Fruit fly (Drosophila melanogaster): ENCODE data around the gene CG7208.

The CG7208 gene

dm6 chr3R:18185385-18185784, at the start of gene CG7208, which contains the start of gene Arp5:
TSS of gene CG7208 (minus strand) at chr3R:18185715.
TSS of gene Arp5 (plus strand) at chr3R:18185498.
- TF ChIP-seq acj6 (GFP tag; optimal IDR thresholded peaks at IDR 0.05) (peak; percentile 69), CG16779 (tag; optimal IDR thresholded peaks at IDR 0.05) (no peak), pdm3 (GFP tag; optimal IDR thresholded peaks at IDR 0.05) (peak; percentile 76), Eip78C (GFP tag) (peak; percentile 91), CG7368 (GFP tag; optimal IDR thresholded peaks at IDR 0.05) (no peak), CG11762 (GFP tag; optimal IDR thresholded peaks at IDR 0.05; ENCODE audit: insufficient read depth) (peak; percentile 36), Ets96B (tag; optimal IDR thresholded peaks at IDR 0.05) (peak; percentile 30), fd85E (GFP tag; optimal IDR thresholded peaks at IDR 0.05) (peak; percentile 10), Ets21C (GFP tag; optimal IDR thresholded peaks at IDR 0.05) (peak; percentile 50), esn (GFP tag; optimal IDR thresholded peaks at IDR 0.05) (peak; percentile 83), cyc (GFP tag; optimal IDR thresholded peaks at IDR 0.05) (peak; percentile 68), ss (GFP tag; optimal IDR thresholded peaks at IDR 0.05) (no peak), CG8632 (GFP tag; optimal IDR thresholded peaks at IDR 0.05) (peak; percentile 39), achi (GFP tag; optimal IDR thresholded peaks at IDR 0.05) (peak; percentile 79), CG6854 (GFP tag; optimal IDR thresholded peaks at IDR 0.05) (no peak), topi (GFP tag; optimal IDR thresholded peaks at IDR 0.05) (peak; percentile 73), lz (GFP tag; optimal IDR thresholded peaks at IDR 0.05) (peak; percentile 62), CG31627 (GFP tag; optimal IDR thresholded peaks at IDR 0.05) (peak; percentile 71), Blimp-1 (GFP tag; optimal IDR thresholded peaks at IDR 0.05) (peak; percentile 51), Sox15 (GFP tag; optimal IDR thresholded peaks at IDR 0.05) (no peak), CG4318 (GFP tag; optimal IDR thresholded peaks at IDR 0.05) (peak; percentile 34), Gug (GFP tag; IDR thresholded peaks at IDR 0.05) (peak; percentile 42; the same call in 1 of the 2 replicates), CG32006 (GFP tag; optimal IDR thresholded peaks at IDR 0.05) (no peak), CG3032 (tag; optimal IDR thresholded peaks at IDR 0.05) (peak; percentile 48), Hr39 (GFP tag; optimal IDR thresholded peaks at IDR 0.05) (peak; percentile 68), CG8319 (GFP tag; optimal IDR thresholded peaks at IDR 0.05) (peak; percentile 51), Sox14 (GFP tag; optimal IDR thresholded peaks at IDR 0.05) (peak; percentile 69), CG11902 (GFP tag; optimal IDR thresholded peaks at IDR 0.05) (peak; percentile 14)

DNA sequence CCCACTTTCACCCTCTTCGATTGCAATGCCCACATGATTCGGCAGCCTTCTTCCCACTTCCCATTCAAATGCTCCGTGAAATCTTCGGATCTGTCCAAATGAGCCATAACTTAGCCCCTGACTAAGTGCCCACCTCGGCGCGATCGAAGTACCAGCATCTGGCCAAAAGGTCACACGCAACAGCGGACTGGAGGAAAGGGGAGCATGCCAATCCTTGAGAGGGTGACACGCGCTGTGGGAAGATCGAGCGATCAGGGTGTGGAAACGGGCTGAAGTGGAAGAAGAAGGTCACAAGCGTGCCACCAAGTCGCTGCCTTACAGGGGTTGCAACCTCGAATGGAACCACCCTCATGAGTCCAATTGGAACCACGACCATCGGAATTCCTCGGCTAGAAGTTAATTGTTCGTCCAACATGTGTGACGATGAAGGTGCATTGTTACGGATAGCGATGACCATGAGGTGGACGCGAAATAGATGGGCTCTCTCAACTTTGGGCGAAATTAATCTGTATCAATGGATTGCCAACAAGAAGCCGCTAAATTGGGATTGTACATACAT, 49.3 kb upstream of the CG7208 start:
- no peak for TF ChIP-seq achi (GFP tag; optimal IDR thresholded peaks at IDR 0.05)
- no peak for TF ChIP-seq CG6276 (GFP tag; optimal IDR thresholded peaks at IDR 0.05)
- no peak for TF ChIP-seq acj6 (GFP tag; optimal IDR thresholded peaks at IDR 0.05)
- no peak for TF ChIP-seq CG6163 (GFP tag; IDR thresholded peaks at IDR 0.05)
- TF ChIP-seq topi (GFP tag; optimal IDR thresholded peaks at IDR 0.05), result no peak
- no peak for TF ChIP-seq eg (GFP tag; IDR thresholded peaks at IDR 0.05)
- no peak for TF ChIP-seq Ets21C (GFP tag; optimal IDR thresholded peaks at IDR 0.05)
- no peak for TF ChIP-seq Smox (GFP tag; optimal IDR thresholded peaks at IDR 0.05)
- no peak for TF ChIP-seq CG3919 (GFP tag; optimal IDR thresholded peaks at IDR 0.05)
- no peak for TF ChIP-seq ss (GFP tag; optimal IDR thresholded peaks at IDR 0.05)
- no peak for TF ChIP-seq Eip93F (GFP tag; optimal IDR thresholded peaks at IDR 0.05)
- no peak for TF ChIP-seq esn (GFP tag; optimal IDR thresholded peaks at IDR 0.05)
- TF ChIP-seq CG8632 (GFP tag; optimal IDR thresholded peaks at IDR 0.05), result no peak
- TF ChIP-seq Ets96B (tag; optimal IDR thresholded peaks at IDR 0.05), result no peak
- TF ChIP-seq CG6792 (GFP tag; optimal IDR thresholded peaks at IDR 0.05), result no peak

dm6 chr3R:18232187-18232586, 46.7 kb upstream of the CG7208 start:
- no peak for TF ChIP-seq acj6 (GFP tag; optimal IDR thresholded peaks at IDR 0.05)
- no peak for TF ChIP-seq CG6792 (GFP tag; optimal IDR thresholded peaks at IDR 0.05)
- TF ChIP-seq salr (GFP tag; optimal IDR thresholded peaks at IDR 0.05), result no peak
- no peak for TF ChIP-seq Ets96B (tag; optimal IDR thresholded peaks at IDR 0.05)
- TF ChIP-seq achi (GFP tag; optimal IDR thresholded peaks at IDR 0.05), result no peak
- no peak for TF ChIP-seq CG10631 (GFP tag; optimal IDR thresholded peaks at IDR 0.05)
- no peak for TF ChIP-seq CG3032 (tag; optimal IDR thresholded peaks at IDR 0.05)
- no peak for TF ChIP-seq ss (GFP tag; optimal IDR thresholded peaks at IDR 0.05)
- TF ChIP-seq CG3919 (GFP tag; optimal IDR thresholded peaks at IDR 0.05), result no peak
- TF ChIP-seq Smox (GFP tag; optimal IDR thresholded peaks at IDR 0.05), result no peak
- TF ChIP-seq OdsH (GFP tag; optimal IDR thresholded peaks at IDR 0.05), result no peak
- TF ChIP-seq CG11902 (GFP tag; optimal IDR thresholded peaks at IDR 0.05), result no peak
- no peak for TF ChIP-seq Lpt (GFP tag; optimal IDR thresholded peaks at IDR 0.05)
- TF ChIP-seq CG11294 (GFP tag; IDR thresholded peaks at IDR 0.05), result no peak
- no peak for TF ChIP-seq fkh (GFP tag; optimal IDR thresholded peaks at IDR 0.05)
- no peak for TF ChIP-seq pdm3 (GFP tag; optimal IDR thresholded peaks at IDR 0.05)
- TF ChIP-seq topi (GFP tag; optimal IDR thresholded peaks at IDR 0.05), result no peak
- no peak for TF ChIP-seq Sox14 (GFP tag; optimal IDR thresholded peaks at IDR 0.05)
- no peak for TF ChIP-seq CG32006 (GFP tag; optimal IDR thresholded peaks at IDR 0.05)
